Fruit fly (Drosophila melanogaster): ENCODE data around the gene Mst27D.

Mst27D gene

dm6 chr2L:7100830-7101229, 40.2 kb upstream of the Mst27D start:
- TF ChIP-seq CG14441 (GFP tag; IDR thresholded peaks at IDR 0.05) (0 out of 2 replicates have a peak, but pooled peaks have one; percentile 26), stwl (tag; optimal IDR thresholded peaks at IDR 0.05) (no peak), sima (GFP tag; optimal IDR thresholded peaks at IDR 0.05) (no peak), pan (optimal IDR thresholded peaks at IDR 0.05) (no peak), pan (GFP tag; optimal IDR thresholded peaks at IDR 0.05 in 1 of 2, IDR thresholded peaks at IDR 0.05 in 1 of 2) (no peak), CG11456 (GFP tag; IDR thresholded peaks at IDR 0.05) (no peak), abd-A (tag; optimal IDR thresholded peaks at IDR 0.05) (no peak), dysf (GFP tag; IDR thresholded peaks at IDR 0.05) (peak; percentile 50; the same call in 2 of the 3 replicates), CG9932 (GFP tag; IDR thresholded peaks at IDR 0.05) (no peak), Hr51 (GFP tag; optimal IDR thresholded peaks at IDR 0.05) (peak in 1 of 2 experiments; percentile 17), aop (GFP tag; IDR thresholded peaks at IDR 0.05) (no peak), dmrt99B (tag; optimal IDR thresholded peaks at IDR 0.05) (peak; percentile 13), CG17612 (GFP tag; IDR thresholded peaks at IDR 0.05) (no peak), Fer1 (GFP tag; optimal IDR thresholded peaks at IDR 0.05) (no peak), nom (GFP tag; optimal IDR thresholded peaks at IDR 0.05) (no peak), grau (tag; optimal IDR thresholded peaks at IDR 0.05) (peak; percentile 7), nmo (GFP tag; optimal IDR thresholded peaks at IDR 0.05) (no peak), CG18599 (GFP tag; optimal IDR thresholded peaks at IDR 0.05) (no peak), sr (GFP tag; IDR thresholded peaks at IDR 0.05) (no peak), usp (GFP tag; optimal IDR thresholded peaks at IDR 0.05) (no peak), inv (GFP tag; IDR thresholded peaks at IDR 0.05; ENCODE audit: partially characterized antibody) (no peak), exex (tag; optimal IDR thresholded peaks at IDR 0.05) (no peak), CG7987 (GFP tag; optimal IDR thresholded peaks at IDR 0.05) (no peak), Med (GFP tag) (peak; percentile 46), gem (tag; optimal IDR thresholded peaks at IDR 0.05) (peak; percentile 6), CG3065 (GFP tag; optimal IDR thresholded peaks at IDR 0.05) (no peak), CG8765 (GFP tag; IDR thresholded peaks at IDR 0.05) (no peak), pfk (GFP tag; optimal IDR thresholded peaks at IDR 0.05) (no peak), hb (GFP tag; IDR thresholded peaks at IDR 0.05; ENCODE audit: partially characterized antibody) (no peak), CTCF (GFP tag; optimal IDR thresholded peaks at IDR 0.05) (no peak), CG6654 (GFP tag; optimal IDR thresholded peaks at IDR 0.05) (no peak), fd64A (GFP tag; optimal IDR thresholded peaks at IDR 0.05) (no peak), CG33557 (GFP tag; optimal IDR thresholded peaks at IDR 0.05) (no peak), so (GFP tag; IDR thresholded peaks at IDR 0.05) (no peak), kah (GFP tag; optimal IDR thresholded peaks at IDR 0.05) (no peak), ken (GFP tag; IDR thresholded peaks at IDR 0.05) (no peak), ac (GFP tag; optimal IDR thresholded peaks at IDR 0.05) (no peak), CG6689 (GFP tag; IDR thresholded peaks at IDR 0.05) (0 out of 2 replicates have a peak, but pooled peaks have one; percentile 17), scrt (GFP tag; optimal IDR thresholded peaks at IDR 0.05) (no peak), lmd (GFP tag; IDR thresholded peaks at IDR 0.05) (peak; percentile 46), gt (GFP tag; IDR thresholded peaks at IDR 0.05) (no peak), Hr39 (optimal IDR thresholded peaks at IDR 0.05) (no peak), Lhr (GFP tag; optimal IDR thresholded peaks at IDR 0.05) (no peak), CG16813 (GFP tag; IDR thresholded peaks at IDR 0.05; ENCODE audit: partially characterized antibody) (no peak), CG14667 (GFP tag; IDR thresholded peaks at IDR 0.05) (no peak), Side (GFP tag; optimal IDR thresholded peaks at IDR 0.05) (no peak), CG11504 (tag; optimal IDR thresholded peaks at IDR 0.05) (peak; percentile 43), CG4328 (GFP tag; optimal IDR thresholded peaks at IDR 0.05) (no peak), CG1233 (GFP tag; optimal IDR thresholded peaks at IDR 0.05) (no peak), CG30431 (GFP tag; optimal IDR thresholded peaks at IDR 0.05) (no peak), CG7745 (tag; optimal IDR thresholded peaks at IDR 0.05) (no peak), phol (tag; optimal IDR thresholded peaks at IDR 0.05) (no peak)

Measured in whole organism, embryonic.